Worm (Caenorhabditis elegans) whole organism, late embryonic: Measurements from ENCODE around the gene rab-28.

ENCODE experiments used
- C38D4.7 ChIP-seq: fragments of 200-800 bp; sonication (Bioruptor generic); optimal IDR thresholded peaks from 2 replicates; lab custom pipeline; 2018; ENCODE audit warnings: mild to moderate bottlenecking, missing genetic modification characterization, moderate library complexity, missing compliant biosample characterization
- K02D7.2 ChIP-seq: sonication (generic microtip); optimal IDR thresholded peaks from 2 replicates; lab custom pipeline; 2017; ENCODE audit warnings: mild to moderate bottlenecking, missing genetic modification characterization, missing compliant biosample characterization
- T23F11.4 ChIP-seq: fragments of 200-800 bp; sonication (Bioruptor generic); optimal IDR thresholded peaks from 2 replicates; lab custom pipeline; 2018; ENCODE audit warnings: mild to moderate bottlenecking, missing genetic modification characterization, missing compliant biosample characterization
- Y22D7AL.16 ChIP-seq: sonication (generic microtip); optimal IDR thresholded peaks from 2 replicates; lab custom pipeline; 2016; ENCODE audit warnings: missing genetic modification characterization, missing compliant biosample characterization
- ama-1 ChIP-seq: fragments of 150-350 bp; optimal IDR thresholded peaks from 2 replicates; lab custom pipeline; 2014
- ceh-18 ChIP-seq: sonication (generic microtip); optimal IDR thresholded peaks from 2 replicates; lab custom pipeline; 2016; ENCODE audit warnings: missing genetic modification characterization, missing compliant biosample characterization
- ceh-19 ChIP-seq: fragments of 200-800 bp; sonication (Bioruptor generic); optimal IDR thresholded peaks from 2 replicates; lab custom pipeline; 2018; ENCODE audit warnings: mild to moderate bottlenecking, missing genetic modification characterization, missing compliant biosample characterization
- ceh-2 ChIP-seq: sonication (generic microtip); optimal IDR thresholded peaks from 2 replicates; lab custom pipeline; 2016; ENCODE audit warnings: missing genotype, missing genetic modification characterization, missing compliant biosample characterization
- ceh-24 ChIP-seq: sonication (generic microtip); optimal IDR thresholded peaks from 2 replicates; lab custom pipeline; 2016; ENCODE audit warnings: mild to moderate bottlenecking, missing genetic modification characterization, missing compliant biosample characterization
- ceh-30 ChIP-seq: fragments of 150-350 bp; optimal IDR thresholded peaks from 2 replicates; lab custom pipeline; 2014; ENCODE audit warnings: missing biosample characterization, missing genetic modification characterization
- ceh-34 ChIP-seq: sonication (generic microtip); optimal IDR thresholded peaks from 2 replicates; lab custom pipeline; 2016; ENCODE audit warnings: mild to moderate bottlenecking, missing genetic modification characterization, missing compliant biosample characterization
- ceh-48 ChIP-seq: sonication (generic microtip); optimal IDR thresholded peaks from 2 replicates; lab custom pipeline; 2016; ENCODE audit warnings: missing genetic modification characterization, inconsistent platforms, missing compliant biosample characterization
- che-1 ChIP-seq: sonication (generic microtip); optimal IDR thresholded peaks from 2 replicates; lab custom pipeline; 2016; ENCODE audit warnings: mild to moderate bottlenecking, missing genetic modification characterization, missing compliant biosample characterization
- elt-2 ChIP-seq: sonication (generic microtip); optimal IDR thresholded peaks from 2 replicates; lab custom pipeline; 2016; ENCODE audit warnings: missing genetic modification reagents, missing genetic modification characterization, missing compliant biosample characterization
- ets-4 ChIP-seq: sonication (generic microtip); optimal IDR thresholded peaks from 2 replicates; lab custom pipeline; 2016; ENCODE audit warnings: missing genetic modification characterization, missing compliant biosample characterization
- eyg-1 ChIP-seq: sonication (generic microtip); optimal IDR thresholded peaks from 2 replicates; lab custom pipeline; 2016; ENCODE audit warnings: missing genotype, missing genetic modification characterization, missing compliant biosample characterization
- hlh-15 ChIP-seq: sonication (generic microtip); optimal IDR thresholded peaks from 2 replicates; lab custom pipeline; 2016; ENCODE audit warnings: missing genetic modification characterization, missing compliant biosample characterization
- hlh-8 ChIP-seq: sonication (generic microtip); optimal IDR thresholded peaks from 2 replicates; lab custom pipeline; 2016; ENCODE audit warnings: missing genotype, missing genetic modification characterization, missing compliant biosample characterization
- lim-6 ChIP-seq: sonication (generic microtip); optimal IDR thresholded peaks from 2 replicates; lab custom pipeline; 2016; ENCODE audit warnings: missing genetic modification characterization, missing compliant biosample characterization
- lin-11 ChIP-seq: fragments of 200-800 bp; sonication (Bioruptor generic); optimal IDR thresholded peaks from 2 replicates; lab custom pipeline; 2018; ENCODE audit warnings: mild to moderate bottlenecking, missing genetic modification characterization, missing compliant biosample characterization
- madf-2 ChIP-seq: sonication (generic microtip); optimal IDR thresholded peaks from 2 replicates; lab custom pipeline; 2017; ENCODE audit warnings: missing genetic modification characterization, missing compliant biosample characterization
- nhr-11 ChIP-seq: fragments of 150-350 bp; optimal IDR thresholded peaks from 2 replicates; lab custom pipeline; 2014; ENCODE audit warnings: missing biosample characterization, missing genetic modification characterization
- nhr-232 ChIP-seq: sonication (generic microtip); optimal IDR thresholded peaks from 2 replicates; lab custom pipeline; 2016; ENCODE audit warnings: missing genetic modification characterization, missing compliant biosample characterization
- npax-4 ChIP-seq: sonication (generic microtip); optimal IDR thresholded peaks from 2 replicates; lab custom pipeline; 2016; ENCODE audit warnings: missing genetic modification characterization, missing compliant biosample characterization
- pag-3 ChIP-seq: sonication (generic microtip); optimal IDR thresholded peaks from 2 replicates; lab custom pipeline; 2016; ENCODE audit warnings: missing compliant biosample characterization, missing genetic modification characterization, borderline replicate concordance
- pat-9 ChIP-seq: fragments of 200-800 bp; sonication (Bioruptor generic); optimal IDR thresholded peaks from 2 replicates; lab custom pipeline; 2018; ENCODE audit warnings: mild to moderate bottlenecking, missing genetic modification characterization, moderate library complexity, missing compliant biosample characterization
- pax-1 ChIP-seq: fragments of 150-350 bp; optimal IDR thresholded peaks from 2 replicates; lab custom pipeline; 2014; ENCODE audit warnings: missing biosample characterization, missing genetic modification characterization
- pha-4 ChIP-seq: fragments of 150-350 bp; optimal IDR thresholded peaks from 2 replicates; lab custom pipeline; 2018; ENCODE audit warnings: missing biosample characterization, missing genetic modification reagents, missing genetic modification characterization
- pqm-1 ChIP-seq: sonication (generic microtip); optimal IDR thresholded peaks from 2 replicates; lab custom pipeline; 2016; ENCODE audit warnings: missing genetic modification characterization, missing compliant biosample characterization
- rnt-1 ChIP-seq: sonication (generic microtip); optimal IDR thresholded peaks from 2 replicates; lab custom pipeline; 2016; ENCODE audit warnings: missing genetic modification characterization, missing compliant biosample characterization
- sox-2 ChIP-seq: fragments of 200-800 bp; sonication (Bioruptor generic); IDR thresholded peaks from 2 replicates; pipeline ENCODE4 v1.3.6; 2022; ENCODE audit warnings: missing genetic modification reagents, missing genetic modification characterization, missing compliant biosample characterization
- syd-9 ChIP-seq: sonication (generic microtip); optimal IDR thresholded peaks from 2 replicates; lab custom pipeline; 2016; ENCODE audit warnings: mild to moderate bottlenecking, missing genetic modification characterization, moderate library complexity, missing compliant biosample characterization
- tbx-2 ChIP-seq: sonication (generic microtip); optimal IDR thresholded peaks from 2 replicates; lab custom pipeline; 2016; ENCODE audit warnings: missing genetic modification characterization, missing compliant biosample characterization
- tbx-7 ChIP-seq: sonication (generic microtip); optimal IDR thresholded peaks from 2 replicates; lab custom pipeline; 2016; ENCODE audit warnings: missing genotype, missing genetic modification characterization, missing compliant biosample characterization
- ttx-3 ChIP-seq: sonication (generic microtip); optimal IDR thresholded peaks from 2 replicates; lab custom pipeline; 2016; ENCODE audit warnings: missing genetic modification reagents, missing genetic modification characterization, missing compliant biosample characterization
- unc-3 ChIP-seq, 2 experiments: fragments of 200-800 bp in 1 of 2; sonication (Bioruptor generic) in 1 of 2; sonication (generic microtip) in 1 of 2; conservative IDR thresholded peaks in 1 of 2; optimal IDR thresholded peaks in 1 of 2; 2 replicates each; pipeline versions ENCODE4 v1.3.6 to Lab custom; 2016 to 2022; ENCODE audit warnings: missing compliant biosample characterization in 2 of 2, missing genetic modification characterization in 2 of 2, missing genetic modification reagents in 1 of 2
- unc-42 ChIP-seq: sonication (generic microtip); optimal IDR thresholded peaks from 2 replicates; lab custom pipeline; 2016; ENCODE audit warnings: missing genotype, missing genetic modification characterization, missing compliant biosample characterization
- unc-86 ChIP-seq: sonication (generic microtip); optimal IDR thresholded peaks from 2 replicates; lab custom pipeline; 2016; ENCODE audit warnings: missing genetic modification characterization, missing compliant biosample characterization
- ztf-16 ChIP-seq: sonication (generic microtip); optimal IDR thresholded peaks from 2 replicates; lab custom pipeline; 2017; ENCODE audit warnings: missing genetic modification characterization, missing compliant biosample characterization

The rab-28 gene

DNA sequence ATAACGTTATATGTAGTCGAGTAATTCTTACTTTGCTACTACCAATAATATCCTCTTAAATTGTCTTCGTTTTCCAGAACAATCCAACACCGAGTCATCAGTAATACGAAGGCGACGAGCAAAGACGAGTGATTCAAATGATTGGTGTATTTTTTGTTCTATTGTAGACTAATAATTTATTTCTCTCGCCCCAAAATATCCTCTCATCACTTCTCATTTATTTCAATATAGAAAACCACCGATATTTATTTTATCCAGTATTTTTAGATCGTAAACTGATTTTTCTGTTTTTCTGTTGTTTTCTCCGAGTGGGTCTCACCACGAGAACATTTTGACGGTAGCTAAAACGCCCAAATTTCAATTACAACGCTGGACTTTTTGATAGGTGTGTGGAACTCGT lies 16.2 kb downstream of the rab-28 start:
- TF ChIP-seq pqm-1 (tag; lab: Kevin White, UChicago) (no peak), rnt-1 (tag; lab: Kevin White, UChicago) (no peak), nhr-11 (tag; lab: Kevin White, UChicago) (no peak), hlh-8 (no peak), unc-3 (GFP tag; conservative IDR thresholded peaks at IDR 0.05; lab: Robert Waterston, UW) (no peak), unc-3 (tag; optimal IDR thresholded peaks at IDR 0.05; lab: Kevin White, UChicago) (no peak), npax-4 (no peak), eyg-1 (no peak), lim-6 (no peak), T23F11.4 (GFP tag; lab: Kevin White, UChicago) (no peak), hlh-15 (tag; lab: Kevin White, UChicago) (no peak), lin-11 (tag; lab: Kevin White, UChicago) (no peak), che-1 (tag; lab: Kevin White, UChicago) (no peak), pat-9 (tag; lab: Kevin White, UChicago) (no peak), ceh-19 (GFP tag; lab: Kevin White, UChicago) (no peak), ttx-3 (no peak), Y22D7AL.16 (tag; lab: Kevin White, UChicago) (no peak), unc-42 (tag; lab: Kevin White, UChicago) (no peak), ceh-48 (tag; lab: Kevin White, UChicago) (no peak), tbx-7 (tag; lab: Kevin White, UChicago) (no peak), pax-1 (tag; lab: Kevin White, UChicago) (no peak)
- TF ChIP-seq, all 69 proteins: peak for 0

DNA sequence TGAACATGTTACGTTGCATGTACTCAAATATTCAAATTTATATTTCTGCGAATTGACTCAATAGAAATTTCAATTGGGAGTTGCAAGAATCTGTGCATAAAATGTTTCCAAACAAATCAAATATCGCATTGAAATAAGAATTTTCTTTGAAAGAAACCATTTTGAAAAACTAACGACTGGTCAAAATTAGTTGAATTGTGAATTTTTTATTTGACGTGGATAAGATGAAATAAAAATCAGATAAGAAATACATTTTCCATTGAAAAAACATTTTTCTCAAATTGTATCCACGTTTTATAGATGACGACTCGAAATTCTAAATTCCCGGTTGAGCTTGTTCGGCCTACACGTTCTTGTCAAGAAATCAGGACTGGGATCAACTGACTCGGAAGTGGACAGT lies 19.0 kb downstream of the rab-28 start, which contains the start of gene C46C2.3:
Gene C46C2.3, plus strand, starts transcription at position 301 of the 400 bp plus-strand sequence.
- TF ChIP-seq ztf-16 (tag; lab: Kevin White, UChicago) (no peak), ceh-24 (tag; lab: Kevin White, UChicago) (no peak), pag-3 (no peak), sox-2 (GFP tag; lab: Robert Waterston, UW) (no peak), lim-6 (no peak), ceh-34 (tag; lab: Kevin White, UChicago) (no peak), T23F11.4 (GFP tag; lab: Kevin White, UChicago) (no peak), madf-2 (no peak), che-1 (tag; lab: Kevin White, UChicago) (no peak), ets-4 (no peak)

DNA sequence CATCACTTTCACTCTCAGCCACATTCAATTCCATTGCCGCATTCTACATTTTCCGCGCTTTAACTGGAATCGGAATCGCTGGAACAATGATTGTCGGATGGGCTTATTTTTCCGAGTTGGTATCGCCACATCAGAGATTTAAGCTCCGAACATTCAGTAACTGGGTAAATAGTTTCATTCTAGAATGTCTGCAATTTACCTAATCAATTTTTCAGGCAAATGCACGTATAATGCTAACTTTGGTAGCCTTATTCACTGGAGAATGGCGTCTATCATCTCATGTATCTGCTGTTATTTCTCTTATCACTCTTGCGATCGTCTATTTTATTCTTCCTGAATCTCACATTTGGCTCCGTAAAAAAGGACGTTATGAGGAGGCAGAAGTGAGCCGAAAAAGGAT lies 25.4 kb downstream of the rab-28 start:
- TF ChIP-seq ceh-18 (tag; lab: Kevin White, UChicago) (no peak), ceh-34 (tag; lab: Kevin White, UChicago) (no peak), ceh-24 (tag; lab: Kevin White, UChicago) (no peak), nhr-232 (tag; lab: Kevin White, UChicago) (no peak), madf-2 (no peak), syd-9 (tag; lab: Kevin White, UChicago) (no peak), unc-86 (tag; lab: Kevin White, UChicago) (no peak), ceh-30 (no peak), ama-1 (lab: Kevin White, UChicago) (no peak), pax-1 (tag; lab: Kevin White, UChicago) (no peak), tbx-7 (tag; lab: Kevin White, UChicago) (no peak)

DNA sequence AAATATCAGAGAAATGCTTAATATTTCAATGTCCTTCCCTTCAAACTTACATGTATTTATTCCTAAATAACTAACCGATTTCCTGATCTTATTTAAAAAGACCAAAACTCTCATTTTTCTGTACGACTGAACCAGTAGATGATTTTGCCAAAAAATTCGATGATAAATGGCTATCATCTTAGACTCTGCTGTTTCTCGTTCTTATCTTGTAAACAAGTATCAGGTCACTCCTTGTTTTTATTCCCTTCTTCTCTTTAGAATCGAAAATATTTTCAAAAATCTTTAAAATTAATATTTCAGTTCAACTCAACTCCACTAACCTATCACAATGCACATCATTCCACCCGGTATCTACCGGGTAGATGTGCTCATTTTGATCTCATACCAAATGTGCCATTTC lies 26.4 kb downstream of the rab-28 start, which contains the start of gene C46C2.2:
Gene C46C2.2, plus strand, starts transcription at position 301 of the 400 bp plus-strand sequence.
- no peak for TF ChIP-seq hlh-8
- no peak for TF ChIP-seq ttx-3
- TF ChIP-seq ceh-2 (tag; lab: Kevin White, UChicago), result no peak
- no peak for TF ChIP-seq pha-4
- no peak for TF ChIP-seq lin-11 (tag; lab: Kevin White, UChicago)
- TF ChIP-seq hlh-15 (tag; lab: Kevin White, UChicago), result no peak
- TF ChIP-seq pax-1 (tag; lab: Kevin White, UChicago), result no peak
- no peak for TF ChIP-seq elt-2 (tag; lab: Kevin White, UChicago)
- TF ChIP-seq ceh-19 (GFP tag; lab: Kevin White, UChicago), result no peak
- TF ChIP-seq tbx-2, result no peak
- TF ChIP-seq madf-2, result no peak
- no peak for TF ChIP-seq ztf-16 (tag; lab: Kevin White, UChicago)
- TF ChIP-seq K02D7.2 (tag; lab: Kevin White, UChicago), result no peak
- no peak for TF ChIP-seq pat-9 (tag; lab: Kevin White, UChicago)
- no peak for TF ChIP-seq nhr-232 (tag; lab: Kevin White, UChicago)
- no peak for TF ChIP-seq C38D4.7
